Worm (Caenorhabditis elegans) whole organism, young adult: ENCODE measurements around the gene srg-65.

Experiments
- B0019.2 ChIP-seq: fragments of 200-800 bp; sonication (Bioruptor generic); conservative IDR thresholded peaks from 2 replicates; pipeline ENCODE4 v1.3.6; 2022; ENCODE audit warnings: missing genetic modification reagents, missing genetic modification characterization, missing compliant biosample characterization
- K12H6.12 ChIP-seq: fragments of 200-800 bp; sonication (Bioruptor generic); optimal IDR thresholded peaks from 2 replicates; lab custom pipeline; 2018; ENCODE audit warnings: mild to moderate bottlenecking, missing genetic modification characterization, missing compliant biosample characterization
- ama-1 ChIP-seq, 3 experiments: fragments of 150-350 bp in 1 of 3; sonication (generic microtip) in 2 of 3; optimal IDR thresholded peaks; 2 replicates each; lab custom pipeline; 2014 to 2018; ENCODE audit warnings: missing biosample characterization in 2 of 3, missing genetic modification characterization in 2 of 3, missing genetic modification reagents in 2 of 3
- attf-3 ChIP-seq: fragments of 200-800 bp; sonication (Bioruptor generic); conservative IDR thresholded peaks from 2 replicates; pipeline ENCODE4 v1.3.6; 2022; ENCODE audit warnings: missing genetic modification reagents, missing genetic modification characterization, missing compliant biosample characterization
- lin-54 ChIP-seq: fragments of 200-800 bp; sonication (Bioruptor generic); optimal IDR thresholded peaks from 2 replicates; lab custom pipeline; 2018; ENCODE audit warnings: mild to moderate bottlenecking, missing genetic modification characterization, missing compliant biosample characterization
- nhr-90 ChIP-seq: sonication (generic microtip); optimal IDR thresholded peaks from 2 replicates; lab custom pipeline; 2016; ENCODE audit warnings: missing genotype, mild to moderate bottlenecking, missing genetic modification characterization, missing compliant biosample characterization
- rpc-1 ChIP-seq, 2 experiments: fragments of 150-350 bp in 1 of 2; sonication (generic microtip) in 1 of 2; optimal IDR thresholded peaks; 2 replicates each; lab custom pipeline; 2014 to 2018; ENCODE audit warnings: missing biosample characterization in 1 of 2, missing genetic modification characterization in 1 of 2, missing genetic modification reagents in 1 of 2, missing genotype in 1 of 2

- TF ChIP-seq nhr-90 (tag; lab: Kevin White, UChicago) (no peak), rpc-1 (optimal IDR thresholded peaks at IDR 0.05; lab: Kevin White, UChicago) (no peak), rpc-1 (tag; optimal IDR thresholded peaks at IDR 0.05; lab: Kevin White, UChicago) (no peak), attf-3 (no peak), ama-1 (optimal IDR thresholded peaks at IDR 0.05; lab: Kevin White, UChicago) (no peak), ama-1 (GFP tag; optimal IDR thresholded peaks at IDR 0.05; lab: Kevin White, UChicago) (no peak), K12H6.12 (tag; lab: Kevin White, UChicago) (no peak), B0019.2 (GFP tag; lab: Robert Waterston, UW) (no peak), lin-54 (no peak)
Measured at ce11 chrV:5527694-5528093, 42.9 kb upstream of the srg-65 start.
